Fruit fly (Drosophila melanogaster): ENCODE data around the gene Nhe1.

Gene Nhe1

dm6 chr2L:87255-87723 is 19.2 kb downstream of the Nhe1 start, which contains the start of gene net (continued):
- TF ChIP-seq ara (GFP tag; IDR thresholded peaks at IDR 0.05) = peak; percentile 58; the same call in 1 of the 2 replicates
- peak; percentile 3 for TF ChIP-seq ftz-f1 (GFP tag; optimal IDR thresholded peaks at IDR 0.05)
- TF ChIP-seq HLH3B (GFP tag; IDR thresholded peaks at IDR 0.05) = peak; percentile 37; the same call in 1 of the 2 replicates
- no peak for TF ChIP-seq CG6791 (GFP tag; IDR thresholded peaks at IDR 0.05; ENCODE audit: partially characterized antibody)
- peak; percentile 31 for TF ChIP-seq CG4707 (GFP tag; optimal IDR thresholded peaks at IDR 0.05)
- no peak for TF ChIP-seq Kr (GFP tag; optimal IDR thresholded peaks at IDR 0.05)
- 0 out of 2 replicates have a peak, but pooled peaks have one; percentile 5 for TF ChIP-seq sim (GFP tag; IDR thresholded peaks at IDR 0.05)
- no peak for TF ChIP-seq pfk (GFP tag; optimal IDR thresholded peaks at IDR 0.05)
- TF ChIP-seq CG17359 (tag; optimal IDR thresholded peaks at IDR 0.05) = peak; percentile 55
- TF ChIP-seq ind (GFP tag; optimal IDR thresholded peaks at IDR 0.05) = peak; percentile 51
- peak; percentile 40 for TF ChIP-seq onecut (GFP tag; IDR thresholded peaks at IDR 0.05)
- peak; percentile 53 for TF ChIP-seq CG4424 (GFP tag; optimal IDR thresholded peaks at IDR 0.05)
- TF ChIP-seq CG13287 (GFP tag; IDR thresholded peaks at IDR 0.05; ENCODE audit: partially characterized antibody) = no peak
- TF ChIP-seq hb (GFP tag; IDR thresholded peaks at IDR 0.05; ENCODE audit: partially characterized antibody) = no peak
- peak; percentile 32; the same call in 1 of the 2 replicates for TF ChIP-seq CG43689 (GFP tag; IDR thresholded peaks at IDR 0.05)
- peak; percentile 76 for TF ChIP-seq CG7556 (GFP tag; optimal IDR thresholded peaks at IDR 0.05)
- peak; percentile 42 for TF ChIP-seq CG9727 (GFP tag; optimal IDR thresholded peaks at IDR 0.05)
- peak; percentile 60 for TF ChIP-seq Deaf1 (tag; optimal IDR thresholded peaks at IDR 0.05)
- peak; percentile 46; the same call in 1 of the 2 replicates for TF ChIP-seq Drgx (GFP tag; IDR thresholded peaks at IDR 0.05)
- TF ChIP-seq gcm2 (GFP tag; optimal IDR thresholded peaks at IDR 0.05) = no peak
- no peak for TF ChIP-seq ro (GFP tag; IDR thresholded peaks at IDR 0.05)
- TF ChIP-seq Gsc (GFP tag; IDR thresholded peaks at IDR 0.05) = no peak
- TF ChIP-seq bsh (GFP tag; optimal IDR thresholded peaks at IDR 0.05) = peak; percentile 59 to 65
- TF ChIP-seq H2.0 (GFP tag; IDR thresholded peaks at IDR 0.05) = no peak
- no peak for TF ChIP-seq hth (optimal IDR thresholded peaks at IDR 0.05)
- 0 out of 3 replicates have a peak, but pooled peaks have one; percentile 38 for TF ChIP-seq CG11093 (GFP tag; IDR thresholded peaks at IDR 0.05)
- TF ChIP-seq her (GFP tag; optimal IDR thresholded peaks at IDR 0.05) = peak; percentile 1
- peak; percentile 12 for TF ChIP-seq fd102C (GFP tag; optimal IDR thresholded peaks at IDR 0.05)
- TF ChIP-seq Sox100B (GFP tag; optimal IDR thresholded peaks at IDR 0.05) = peak; percentile 73
- peak; percentile 78 for TF ChIP-seq Fer3 (tag; optimal IDR thresholded peaks at IDR 0.05)
- no peak for TF ChIP-seq ttk (GFP tag; IDR thresholded peaks at IDR 0.05)
- peak; percentile 56 for TF ChIP-seq lilli (GFP tag; optimal IDR thresholded peaks at IDR 0.05)
- TF ChIP-seq Rfx (GFP tag; IDR thresholded peaks at IDR 0.05) = peak; percentile 74; the same call in 1 of the 2 replicates
- TF ChIP-seq CG14710 (tag; optimal IDR thresholded peaks at IDR 0.05) = peak; percentile 58
- peak; percentile 18 for TF ChIP-seq CG2875 (GFP tag; optimal IDR thresholded peaks at IDR 0.05)
- no peak for TF ChIP-seq Side (GFP tag; optimal IDR thresholded peaks at IDR 0.05)
- TF ChIP-seq Ada2b (GFP tag; IDR thresholded peaks at IDR 0.05) = peak; percentile 47; the same call in 1 of the 2 replicates
- no peak for TF ChIP-seq unc-4 (GFP tag; IDR thresholded peaks at IDR 0.05; ENCODE audit: partially characterized antibody)
- peak; percentile 83 for TF ChIP-seq CG12659 (GFP tag; optimal IDR thresholded peaks at IDR 0.05)
- TF ChIP-seq HmgZ (tag; optimal IDR thresholded peaks at IDR 0.05) = peak; percentile 79
- TF ChIP-seq Dp (GFP tag; optimal IDR thresholded peaks at IDR 0.05) = no peak
- TF ChIP-seq Antp (GFP tag; optimal IDR thresholded peaks at IDR 0.05) = no peak
- TF ChIP-seq CG2199 (GFP tag; IDR thresholded peaks at IDR 0.05) = peak; percentile 18; the same call in 1 of the 3 replicates
- peak; percentile 66; the same call in 2 of the 3 replicates for TF ChIP-seq ci (GFP tag; IDR thresholded peaks at IDR 0.05)
- peak; percentile 77 for TF ChIP-seq CG17361 (GFP tag; IDR thresholded peaks at IDR 0.05)
- no peak for TF ChIP-seq CG7928 (GFP tag; optimal IDR thresholded peaks at IDR 0.05)
- TF ChIP-seq ewg (GFP tag; optimal IDR thresholded peaks at IDR 0.05) = peak; percentile 38
- TF ChIP-seq CG9797 (GFP tag; optimal IDR thresholded peaks at IDR 0.05) = no peak
- 0 out of 2 replicates have a peak, but pooled peaks have one; percentile 37 for TF ChIP-seq E2f1 (GFP tag; IDR thresholded peaks at IDR 0.05)
- no peak; the same call in 1 of the 2 replicates for TF ChIP-seq danr (GFP tag; IDR thresholded peaks at IDR 0.05)

Measured in whole organism, embryonic.